Fruit fly (Drosophila melanogaster) whole organism, pupa: ENCODE data around the gene Hr83.

Source experiments
- CG15710 ChIP-seq: fragments of 200-800 bp; sonication (Bioruptor generic); optimal IDR thresholded peaks from 2 replicates; lab custom pipeline; 2018; ENCODE audit warnings: missing biosample characterization, mild to moderate bottlenecking, missing genetic modification characterization, moderate library complexity
- CG4496 ChIP-seq: fragments of 200-800 bp; sonication (Bioruptor generic); IDR thresholded peaks from 3 replicates; pipeline ENCODE4 v1.3.6; 2022; ENCODE audit warnings: missing biosample characterization, missing genetic modification characterization
- fd96Ca ChIP-seq: fragments of 200-800 bp; sonication (Bioruptor generic); IDR thresholded peaks from 3 replicates; pipeline ENCODE4 v1.3.6; 2022; ENCODE audit warnings: missing biosample characterization, missing genetic modification characterization

DNA sequence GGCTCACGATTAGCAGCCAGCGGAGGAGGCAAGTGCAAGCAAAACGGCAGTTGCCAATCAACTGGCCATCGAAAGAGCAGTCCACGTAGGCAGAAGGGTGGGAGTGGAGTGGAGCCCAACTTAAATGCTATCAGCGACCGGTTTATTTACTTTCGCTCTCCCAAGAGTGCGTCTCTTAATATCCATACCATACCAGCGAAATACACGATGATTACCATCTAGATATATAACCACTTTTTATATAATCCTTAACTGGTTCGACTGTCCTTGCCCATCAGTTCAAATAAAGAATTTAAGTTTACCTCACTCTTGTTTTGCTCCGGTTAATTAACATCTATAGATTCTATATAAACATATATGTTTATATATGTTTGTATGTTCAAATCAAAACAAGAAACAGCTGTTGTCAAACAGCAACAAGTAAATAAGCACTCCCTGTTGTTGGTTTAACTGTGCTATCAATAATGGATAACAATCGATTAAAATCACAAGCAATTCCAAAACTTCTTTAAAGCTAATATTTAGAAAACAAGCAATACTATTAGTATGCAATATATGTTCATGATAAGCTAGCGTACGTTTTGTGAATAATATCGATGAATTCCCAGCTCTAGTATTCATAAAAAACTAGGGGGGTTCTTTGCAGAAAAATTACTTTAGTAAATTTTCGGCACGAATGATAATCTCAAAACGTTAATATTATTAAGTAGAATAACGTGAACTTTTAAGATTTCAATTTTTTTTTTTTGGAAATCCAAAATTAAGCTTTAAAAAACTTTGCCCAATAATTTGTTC, 24.7 kb downstream of the Hr83 start:
- TF ChIP-seq CG15710 (tag; lab: Kevin White, UChicago), result peak; percentile 7
- TF ChIP-seq CG4496, result peak; percentile 46; the same call in 1 of the 3 replicates
- TF ChIP-seq fd96Ca, result no peak
